Fruit fly (Drosophila melanogaster) whole organism, wandering third instar larva: ENCODE results near the gene CycH.

ENCODE experiments used
- Abd-B ChIP-seq: fragments of >200 bp; optimal IDR thresholded peaks from 2 replicates; lab custom pipeline; 2017; ENCODE audit warnings: missing biosample characterization, missing genetic modification characterization
- Hr78 ChIP-seq: fragments of >200 bp; optimal IDR thresholded peaks from 2 replicates; lab custom pipeline; 2017; ENCODE audit warnings: missing biosample characterization, missing genetic modification characterization
- Mio ChIP-seq: sonication (Bioruptor generic); optimal IDR thresholded peaks from 2 replicates; lab custom pipeline; 2016; ENCODE audit warnings: missing biosample characterization, missing genetic modification characterization
- Rel ChIP-seq, 2 experiments: fragments of 200-800 bp; sonication (Bioruptor generic) in 1 of 2; optimal IDR thresholded peaks; 2 replicates in 1 of 2; 3 replicates in 1 of 2; lab custom pipeline; 2016 to 2019; ENCODE audit warnings: mild to moderate bottlenecking in 2 of 2, missing biosample characterization in 2 of 2, missing genetic modification characterization in 2 of 2, moderate library complexity in 1 of 2
- fru ChIP-seq: fragments of 200-800 bp; sonication (Bioruptor generic); optimal IDR thresholded peaks from 3 replicates; lab custom pipeline; 2016; ENCODE audit warnings: missing biosample characterization, mild to moderate bottlenecking, missing genetic modification characterization
- h ChIP-seq: fragments of 200-800 bp; sonication (Bioruptor generic); optimal IDR thresholded peaks from 3 replicates; lab custom pipeline; 2016; ENCODE audit warnings: missing biosample characterization, mild to moderate bottlenecking, missing genetic modification characterization
- jim ChIP-seq: fragments of 175-275, 200-325 bp; sonication (Bioruptor generic); optimal IDR thresholded peaks from 2 replicates; lab custom pipeline; 2016; ENCODE audit warnings: missing biosample characterization, mild to moderate bottlenecking, missing genetic modification characterization
- lola ChIP-seq: fragments of >200 bp; optimal IDR thresholded peaks from 2 replicates; lab custom pipeline; 2017; ENCODE audit warnings: missing biosample characterization, missing genetic modification characterization
- pan ChIP-seq: fragments of >200 bp; optimal IDR thresholded peaks from 2 replicates; lab custom pipeline; 2017
- psq ChIP-seq: fragments of 200-800 bp; sonication (Bioruptor generic); optimal IDR thresholded peaks from 3 replicates; lab custom pipeline; 2017; ENCODE audit warnings: missing biosample characterization, mild to moderate bottlenecking, missing genetic modification characterization, moderate library complexity
- sage ChIP-seq: fragments of 200-800 bp; sonication (Bioruptor generic); optimal IDR thresholded peaks from 2 replicates; lab custom pipeline; 2016; ENCODE audit warnings: missing biosample characterization, mild to moderate bottlenecking, missing genetic modification characterization
- sv ChIP-seq: fragments of 200-800 bp; sonication (Bioruptor generic); optimal IDR thresholded peaks from 3 replicates; lab custom pipeline; 2016; ENCODE audit warnings: missing biosample characterization, missing genetic modification characterization

- TF ChIP-seq lola (GFP tag; lab: Kevin White, UChicago): no peak
- TF ChIP-seq psq (GFP tag; lab: Kevin White, UChicago): peak; percentile 53
- TF ChIP-seq fru (GFP tag; lab: Kevin White, UChicago): peak; percentile 6
- TF ChIP-seq Abd-B (GFP tag; lab: Kevin White, UChicago): no peak
- no peak for TF ChIP-seq Mio (GFP tag; lab: Kevin White, UChicago)
- TF ChIP-seq sage: peak; percentile 37
- no peak for TF ChIP-seq pan (lab: Kevin White, UChicago)
- TF ChIP-seq jim: no peak
- TF ChIP-seq h (GFP tag; lab: Kevin White, UChicago): peak; percentile 39
- TF ChIP-seq Hr78 (GFP tag; lab: Kevin White, UChicago): no peak
- no peak for TF ChIP-seq Rel (GFP tag; optimal IDR thresholded peaks at IDR 0.05; lab: Kevin White, UChicago)
- no peak for TF ChIP-seq Rel (tag; optimal IDR thresholded peaks at IDR 0.05; lab: Kevin White, UChicago)
- no peak for TF ChIP-seq sv (GFP tag; lab: Kevin White, UChicago)
Measured at dm6 chr3L:21808003-21808530, 13.7 kb upstream of the CycH start.
